Fruit fly (Drosophila melanogaster) whole organism, prepupa: Measurements from ENCODE around the gene Tm2.

ENCODE experiments used
- Blimp-1 ChIP-seq: fragments of 200-800 bp; sonication (Bioruptor generic); optimal IDR thresholded peaks from 3 replicates; lab custom pipeline; 2017; ENCODE audit warnings: missing biosample characterization, missing genetic modification characterization, mild to moderate bottlenecking, moderate library complexity, missing genetic modification reagents
- CG10631 ChIP-seq: fragments of 200-800 bp; sonication (Bioruptor generic); optimal IDR thresholded peaks from 2 replicates; lab custom pipeline; 2016; ENCODE audit warnings: missing biosample characterization, missing genetic modification characterization
- CG11294 ChIP-seq: fragments of 200-800 bp; sonication (Bioruptor generic); IDR thresholded peaks from 2 replicates; pipeline ENCODE4 v1.3.6; 2022; ENCODE audit warnings: missing biosample characterization, missing genetic modification characterization
- CG11762 ChIP-seq: fragments of 200-800 bp; sonication (Bioruptor generic); optimal IDR thresholded peaks from 3 replicates; lab custom pipeline; 2016; ENCODE audit warnings: missing biosample characterization, missing genetic modification characterization; ENCODE audit not compliant: insufficient read depth
- CG11902 ChIP-seq: fragments of 200-800 bp; sonication (Bioruptor generic); optimal IDR thresholded peaks from 3 replicates; lab custom pipeline; 2016; ENCODE audit warnings: missing biosample characterization, missing genetic modification characterization
- CG15336 ChIP-seq: fragments of 200-800 bp; sonication (Bioruptor generic); IDR thresholded peaks from 2 replicates; pipeline ENCODE4 v1.3.6; 2022; ENCODE audit warnings: missing biosample characterization, missing genetic modification characterization
- CG1621 ChIP-seq: fragments of 200-800 bp; sonication (Bioruptor generic); optimal IDR thresholded peaks from 3 replicates; lab custom pipeline; 2018; ENCODE audit warnings: missing biosample characterization, mild to moderate bottlenecking, missing genetic modification characterization
- CG3032 ChIP-seq: fragments of 200-800 bp; optimal IDR thresholded peaks from 2 replicates; lab custom pipeline; 2019; ENCODE audit warnings: missing biosample characterization, mild to moderate bottlenecking, missing genetic modification characterization, moderate library complexity
- CG31627 ChIP-seq: fragments of 200-800 bp; sonication (Bioruptor generic); optimal IDR thresholded peaks from 3 replicates; lab custom pipeline; 2016; ENCODE audit warnings: missing biosample characterization, missing genetic modification characterization
- CG32006 ChIP-seq: fragments of 200-800 bp; sonication (Bioruptor generic); optimal IDR thresholded peaks from 3 replicates; lab custom pipeline; 2017; ENCODE audit warnings: missing biosample characterization, mild to moderate bottlenecking, missing genetic modification characterization
- CG34406 ChIP-seq: fragments of 200-800 bp; sonication (Bioruptor generic); optimal IDR thresholded peaks from 3 replicates; lab custom pipeline; 2016; ENCODE audit warnings: missing biosample characterization, missing genetic modification characterization
- CG3919 ChIP-seq: fragments of 200-800 bp; sonication (Bioruptor generic); optimal IDR thresholded peaks from 3 replicates; lab custom pipeline; 2016; ENCODE audit warnings: missing biosample characterization, missing genetic modification characterization
- CG4318 ChIP-seq: fragments of 200-800 bp; sonication (Bioruptor generic); optimal IDR thresholded peaks from 3 replicates; lab custom pipeline; 2017; ENCODE audit warnings: missing biosample characterization, mild to moderate bottlenecking, missing genetic modification characterization
- CG6808 ChIP-seq: fragments of 200-800 bp; sonication (Bioruptor generic); optimal IDR thresholded peaks from 3 replicates; lab custom pipeline; 2017; ENCODE audit warnings: missing biosample characterization, missing genetic modification characterization, mild to moderate bottlenecking, moderate library complexity, missing genetic modification reagents
- CG6854 ChIP-seq: fragments of 200-800 bp; sonication (Bioruptor generic); optimal IDR thresholded peaks from 2 replicates; lab custom pipeline; 2017; ENCODE audit warnings: missing biosample characterization, mild to moderate bottlenecking, missing genetic modification characterization
- CG7368 ChIP-seq: fragments of 200-800 bp; sonication (Bioruptor generic); optimal IDR thresholded peaks from 3 replicates; lab custom pipeline; 2016; ENCODE audit warnings: missing biosample characterization, missing genetic modification characterization
- CG8632 ChIP-seq: fragments of 200-800 bp; sonication (Bioruptor generic); optimal IDR thresholded peaks from 3 replicates; lab custom pipeline; 2016; ENCODE audit warnings: missing biosample characterization, missing genetic modification characterization
- Eip75B ChIP-seq: fragments of 200-800 bp; sonication (Bioruptor generic); optimal IDR thresholded peaks from 3 replicates; lab custom pipeline; 2016; ENCODE audit warnings: missing biosample characterization, missing genetic modification characterization
- Eip93F ChIP-seq: fragments of 200-800 bp; sonication (Bioruptor generic); optimal IDR thresholded peaks from 2 replicates; lab custom pipeline; 2016; ENCODE audit warnings: missing biosample characterization, mild to moderate bottlenecking, missing genetic modification characterization
- Gug ChIP-seq: fragments of 200-800 bp; sonication (Bioruptor generic); IDR thresholded peaks from 2 replicates; pipeline ENCODE4 v1.3.6; 2022; ENCODE audit warnings: missing biosample characterization, missing genetic modification characterization
- Hr4 ChIP-seq: fragments of 200-800 bp; sonication (Bioruptor generic); optimal IDR thresholded peaks from 3 replicates; lab custom pipeline; 2016; ENCODE audit warnings: missing biosample characterization, missing genetic modification characterization
- OdsH ChIP-seq: fragments of 200-800 bp; sonication (Bioruptor generic); optimal IDR thresholded peaks from 3 replicates; lab custom pipeline; 2016; ENCODE audit warnings: missing biosample characterization, missing genetic modification characterization
- Sox14 ChIP-seq: fragments of 200-800 bp; sonication (Bioruptor generic); optimal IDR thresholded peaks from 3 replicates; lab custom pipeline; 2016; ENCODE audit warnings: missing biosample characterization, missing genetic modification characterization
- Sox15 ChIP-seq: fragments of 200-800 bp; sonication (Bioruptor generic); optimal IDR thresholded peaks from 3 replicates; lab custom pipeline; 2016; ENCODE audit warnings: missing biosample characterization, missing genetic modification characterization
- cyc ChIP-seq: fragments of 200-800 bp; sonication (Bioruptor generic); optimal IDR thresholded peaks from 3 replicates; lab custom pipeline; 2016; ENCODE audit warnings: missing biosample characterization, missing genetic modification characterization
- dsx ChIP-seq: fragments of 200-800 bp; optimal IDR thresholded peaks from 3 replicates; lab custom pipeline; 2019; ENCODE audit warnings: missing biosample characterization, mild to moderate bottlenecking, missing genetic modification characterization, moderate library complexity; ENCODE audit not compliant: poor library complexity, severe bottlenecking
- eg ChIP-seq: fragments of 200-800 bp; sonication (Bioruptor generic); IDR thresholded peaks from 3 replicates; pipeline ENCODE4 v1.3.6; 2022; ENCODE audit warnings: missing biosample characterization, missing genetic modification characterization
- esn ChIP-seq: fragments of 200-800 bp; sonication (Bioruptor generic); optimal IDR thresholded peaks from 2 replicates; lab custom pipeline; 2016; ENCODE audit warnings: missing biosample characterization, mild to moderate bottlenecking, missing genetic modification characterization, moderate library complexity
- fkh ChIP-seq: fragments of 200-800 bp; sonication (Bioruptor generic); optimal IDR thresholded peaks from 3 replicates; lab custom pipeline; 2017; ENCODE audit warnings: missing biosample characterization, mild to moderate bottlenecking, missing genetic modification characterization, moderate library complexity
- ss ChIP-seq, 2 experiments: fragments of 200-800 bp; sonication (Bioruptor generic); optimal IDR thresholded peaks; 2 replicates in 1 of 2; 3 replicates in 1 of 2; lab custom pipeline; 2017 to 2018; ENCODE audit warnings: mild to moderate bottlenecking in 2 of 2, missing biosample characterization in 2 of 2, missing genetic modification characterization in 2 of 2, moderate library complexity in 1 of 2

The Tm2 gene

DNA sequence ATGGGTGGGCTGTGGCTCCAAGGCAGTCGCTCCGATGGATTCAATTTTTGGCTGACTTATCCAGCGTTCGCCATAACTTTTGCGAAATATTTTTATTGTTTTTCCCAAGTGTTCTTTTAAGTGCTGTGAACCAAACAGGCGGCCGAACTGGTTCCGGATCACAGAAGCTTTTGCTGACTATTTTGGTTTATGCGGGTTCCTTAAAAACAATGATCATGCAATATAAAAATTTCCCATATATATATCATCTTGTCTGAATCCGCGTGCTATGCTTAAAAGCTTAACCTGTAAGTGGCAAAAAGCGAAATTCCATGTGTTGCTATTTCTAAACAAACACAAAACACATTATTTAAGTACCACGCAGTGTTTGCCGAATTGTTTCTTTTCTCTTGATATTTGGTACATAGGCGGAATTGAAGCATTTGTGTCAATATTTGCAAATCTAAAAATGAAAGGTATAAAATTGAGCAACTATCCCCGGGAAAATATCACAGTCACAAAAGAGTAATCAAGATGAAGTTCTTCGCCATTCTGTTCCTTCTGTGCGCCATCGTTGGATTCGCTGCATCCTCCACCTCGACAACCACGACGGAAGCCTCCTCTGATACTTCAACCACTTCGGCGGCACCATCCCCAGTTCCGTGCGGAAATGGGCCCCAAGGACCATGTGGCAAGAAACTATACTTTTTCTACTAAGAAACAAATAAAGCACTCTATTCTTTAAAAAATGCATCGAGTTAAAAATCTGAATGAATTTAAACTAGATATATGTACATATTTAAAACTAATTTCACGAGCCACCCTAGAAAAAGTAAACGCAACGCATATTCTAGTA is 10.1 kb downstream of the Tm2 start, which contains the start of the genes CG6276 and CG44040 (continued):
- TF ChIP-seq CG10631 (peak; percentile 58), eg (peak; percentile 54), CG11762 (GFP tag; lab: Kevin White, UChicago) (peak; percentile 16), CG11902 (GFP tag; lab: Kevin White, UChicago) (peak; percentile 16), CG1621 (tag; lab: Kevin White, UChicago) (peak; percentile 26), Sox14 (peak; percentile 61), Hr4 (peak; percentile 50), CG7368 (GFP tag; lab: Kevin White, UChicago) (peak; percentile 24), Sox15 (GFP tag; lab: Kevin White, UChicago) (peak; percentile 20), Eip93F (no peak), CG11294 (GFP tag; lab: Robert Waterston, UW) (peak; percentile 10; the same call in 1 of the 2 replicates), CG6854 (GFP tag; lab: Kevin White, UChicago) (no peak), fkh (peak; percentile 59), Gug (GFP tag; lab: Robert Waterston, UW) (no peak)

DNA sequence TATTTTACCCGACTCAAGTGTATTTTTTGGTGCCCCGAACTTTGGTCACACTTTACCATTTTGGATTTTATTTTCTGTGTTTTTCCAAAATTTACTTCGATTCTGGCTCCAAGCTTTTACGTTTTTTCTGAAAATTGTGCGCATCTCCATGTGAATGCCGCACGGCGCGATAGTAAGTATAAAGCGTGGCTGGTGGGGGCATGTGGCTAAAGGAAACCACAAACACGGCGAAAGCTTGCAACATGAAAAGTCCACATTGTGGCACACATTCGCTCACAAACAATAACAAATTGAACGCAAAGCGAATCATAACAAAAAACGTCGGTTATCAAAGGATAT is 10.7 kb downstream of the Tm2 start, which contains the start of gene ear:
Gene ear (plus strand): TSS at position 10 of the 339 bp plus-strand sequence.
- no peak for TF ChIP-seq eg
- no peak for TF ChIP-seq CG4318
- TF ChIP-seq CG6808, result no peak
- TF ChIP-seq CG32006 (GFP tag; lab: Kevin White, UChicago), result no peak
- no peak for TF ChIP-seq CG3919 (GFP tag; lab: Kevin White, UChicago)
- TF ChIP-seq dsx (GFP tag; lab: Kevin White, UChicago), result peak; percentile 3
- TF ChIP-seq OdsH (GFP tag; lab: Kevin White, UChicago), result no peak
- no peak for TF ChIP-seq CG11762 (GFP tag; lab: Kevin White, UChicago)

DNA sequence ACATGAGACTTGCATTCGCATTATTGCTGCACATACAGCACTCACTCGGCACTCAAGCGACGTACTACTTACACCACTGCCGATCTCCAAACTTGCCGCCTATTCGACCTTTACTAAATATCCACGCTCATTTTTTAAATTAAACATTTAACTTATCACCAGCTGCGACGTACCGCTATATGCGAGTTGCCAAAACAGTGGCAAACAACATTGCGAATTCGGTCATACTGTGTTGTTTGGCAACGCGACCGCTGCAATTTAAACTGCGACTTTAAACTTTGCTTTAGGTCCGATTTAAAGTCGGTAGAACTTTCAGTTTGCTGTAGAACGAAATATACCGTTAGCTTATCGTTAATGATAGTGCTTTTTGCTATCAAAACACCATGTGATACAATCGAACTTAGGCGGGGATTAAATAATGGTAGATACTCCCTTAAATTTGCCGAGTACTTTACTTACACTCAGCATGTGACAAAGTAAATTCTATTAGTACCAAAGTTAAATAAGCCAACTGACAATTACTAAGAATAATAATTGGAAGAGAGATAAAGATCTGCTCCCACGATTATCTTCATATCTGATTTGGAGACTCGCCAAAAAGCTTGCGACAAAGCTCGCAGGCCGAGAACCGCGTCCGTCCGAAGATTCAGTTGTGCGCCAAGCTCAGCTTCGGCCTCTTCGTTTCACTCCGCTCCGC is 18.2 kb downstream of the Tm2 start, which contains the start of the genes CG6236 and ea:
Gene CG6236 (minus strand): TSS at position 187 of the 697 bp plus-strand sequence.
Gene ea (plus strand): TSS at position 647 of the 697 bp plus-strand sequence.
- no peak for TF ChIP-seq Eip75B (GFP tag; lab: Kevin White, UChicago)
- no peak for TF ChIP-seq ss (GFP tag; optimal IDR thresholded peaks at IDR 0.05; lab: Kevin White, UChicago)
- TF ChIP-seq CG11762 (GFP tag; lab: Kevin White, UChicago), result no peak
- no peak for TF ChIP-seq fkh
- TF ChIP-seq CG7368 (GFP tag; lab: Kevin White, UChicago), result no peak
- no peak for TF ChIP-seq OdsH (GFP tag; lab: Kevin White, UChicago)
- no peak for TF ChIP-seq CG34406 (GFP tag; lab: Kevin White, UChicago)
- TF ChIP-seq, all 60 proteins: peak for 0

DNA sequence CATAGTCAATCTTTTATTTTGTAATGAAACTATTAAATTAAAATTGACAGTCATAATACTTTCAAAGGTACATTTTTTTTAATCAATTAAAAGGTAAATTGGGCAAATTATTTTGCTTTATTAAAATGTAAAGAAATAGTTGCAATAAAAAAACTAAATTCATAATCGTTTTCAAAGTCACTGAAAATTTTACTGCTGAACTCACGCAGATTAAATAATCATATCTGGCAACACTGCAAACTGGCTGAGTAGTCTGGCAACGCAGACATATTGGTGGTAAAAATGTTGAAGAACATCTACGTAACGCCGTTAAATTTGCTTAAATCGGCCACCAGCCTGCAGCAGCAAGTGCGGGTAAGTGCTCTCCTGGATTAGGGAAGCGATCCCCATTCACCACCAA is 20.5 kb downstream of the Tm2 start, which contains the start of gene mRpL9:
Gene mRpL9 (plus strand): TSS at position 267 of the 400 bp plus-strand sequence.
- TF ChIP-seq CG31627 (GFP tag; lab: Kevin White, UChicago) (peak; percentile 26), CG15336 (GFP tag; lab: Robert Waterston, UW) (no peak), cyc (GFP tag; lab: Kevin White, UChicago) (peak; percentile 33), Blimp-1 (GFP tag; lab: Kevin White, UChicago) (no peak), CG3032 (tag; lab: Kevin White, UChicago) (peak; percentile 31), CG8632 (no peak), CG6808 (no peak), esn (GFP tag; lab: Kevin White, UChicago) (peak; percentile 40)
